Fruit fly (Drosophila melanogaster) whole organism, embryonic: ENCODE results near the gene goe.
A peak's percentile ranks its signal among the peaks of the same experiment; 100 is the strongest.

ENCODE experiments used
- ATbp ChIP-seq: fragments of 200-800 bp; sonication (Bioruptor generic); optimal IDR thresholded peaks from 2 replicates; lab custom pipeline; 2017; ENCODE audit warnings: missing biosample characterization, mild to moderate bottlenecking, missing genetic modification characterization, missing genetic modification reagents
- Antp ChIP-seq: fragments of 200-800 bp; sonication (Bioruptor generic); optimal IDR thresholded peaks from 3 replicates; lab custom pipeline; 2016; ENCODE audit warnings: missing biosample characterization, missing genetic modification characterization
- Atf3 ChIP-seq: fragments of 200-800 bp; sonication (Bioruptor generic); optimal IDR thresholded peaks from 3 replicates; lab custom pipeline; 2016; ENCODE audit warnings: missing biosample characterization, missing genetic modification characterization
- CG10431 ChIP-seq: fragments of 200-800 bp; sonication (Bioruptor generic); optimal IDR thresholded peaks from 3 replicates; lab custom pipeline; 2018; ENCODE audit warnings: missing biosample characterization, mild to moderate bottlenecking, missing genetic modification characterization
- CG10565 ChIP-seq: fragments of 200-800 bp; sonication (Bioruptor generic); optimal IDR thresholded peaks from 3 replicates; lab custom pipeline; 2016; ENCODE audit warnings: missing biosample characterization, mild to moderate bottlenecking, missing genetic modification characterization
- CG12071 ChIP-seq: fragments of 200-800 bp; sonication (Bioruptor generic); optimal IDR thresholded peaks from 3 replicates; lab custom pipeline; 2018; ENCODE audit warnings: missing biosample characterization, mild to moderate bottlenecking, missing genetic modification characterization
- CG12391 ChIP-seq: fragments of 200-800 bp; sonication (Bioruptor generic); optimal IDR thresholded peaks from 3 replicates; lab custom pipeline; 2018; ENCODE audit warnings: missing biosample characterization, mild to moderate bottlenecking, missing genetic modification characterization, moderate library complexity
- CG12942 ChIP-seq: fragments of 200-800 bp; sonication (Bioruptor generic); optimal IDR thresholded peaks from 3 replicates; lab custom pipeline; 2016; ENCODE audit warnings: missing biosample characterization, missing genetic modification characterization
- CG13424 ChIP-seq: fragments of 200-800 bp; sonication (Bioruptor generic); optimal IDR thresholded peaks from 2 replicates; lab custom pipeline; 2019; ENCODE audit warnings: missing biosample characterization, mild to moderate bottlenecking, missing genetic modification characterization, moderate library complexity
- CG14050 ChIP-seq: fragments of 200-800 bp; sonication (Bioruptor generic); IDR thresholded peaks from 3 replicates; pipeline ENCODE4 v1.3.6; 2022; ENCODE audit warnings: missing biosample characterization, missing genetic modification characterization
- CG1529 ChIP-seq: fragments of 200-800 bp; sonication (Bioruptor generic); optimal IDR thresholded peaks from 3 replicates; lab custom pipeline; 2018; ENCODE audit warnings: missing biosample characterization, missing genetic modification characterization
- CG16863 ChIP-seq: fragments of 200-800 bp; sonication (Bioruptor generic); optimal IDR thresholded peaks from 3 replicates; lab custom pipeline; 2016; ENCODE audit warnings: missing biosample characterization, missing genetic modification characterization
- CG32767 ChIP-seq: fragments of 200-800 bp; sonication (Bioruptor generic); IDR thresholded peaks from 2 replicates; pipeline ENCODE4 v1.3.6; 2022; ENCODE audit warnings: missing biosample characterization, missing genetic modification characterization
- CG3407 ChIP-seq: fragments of 200-800 bp; sonication (Bioruptor generic); optimal IDR thresholded peaks from 2 replicates; lab custom pipeline; 2018; ENCODE audit warnings: missing biosample characterization, mild to moderate bottlenecking, missing genetic modification characterization
- CG6175 ChIP-seq: fragments of 200-800 bp; sonication (Bioruptor generic); IDR thresholded peaks from 3 replicates; pipeline ENCODE4 v1.3.6; 2022; ENCODE audit warnings: missing biosample characterization, missing genetic modification characterization
- CG6272 ChIP-seq: fragments of 200-800 bp; sonication (Bioruptor generic); IDR thresholded peaks from 2 replicates; pipeline ENCODE4 v1.3.6; 2022; ENCODE audit warnings: missing biosample characterization, missing genetic modification characterization
- CG6813 ChIP-seq: fragments of 200-800 bp; sonication (Bioruptor generic); optimal IDR thresholded peaks from 2 replicates; lab custom pipeline; 2017; ENCODE audit warnings: missing biosample characterization, missing genetic modification characterization, mild to moderate bottlenecking, moderate library complexity, missing genetic modification reagents
- CG8478 ChIP-seq: fragments of >200 bp; optimal IDR thresholded peaks from 2 replicates; lab custom pipeline; 2018
- CG9797 ChIP-seq: fragments of 200-800 bp; sonication (Bioruptor generic); optimal IDR thresholded peaks from 3 replicates; lab custom pipeline; 2018; ENCODE audit warnings: missing biosample characterization, mild to moderate bottlenecking, missing genetic modification characterization
- CHES-1-like ChIP-seq: fragments of 200-800 bp; sonication (Bioruptor generic); optimal IDR thresholded peaks from 2 replicates; lab custom pipeline; 2016; ENCODE audit warnings: missing biosample characterization, missing genetic modification characterization
- HLH3B ChIP-seq: fragments of 200-800 bp; sonication (Bioruptor generic); IDR thresholded peaks from 2 replicates; pipeline ENCODE4 v1.3.6; 2022; ENCODE audit warnings: missing biosample characterization, missing genetic modification characterization
- Hmr ChIP-seq: fragments of 200-800 bp; sonication (Bioruptor generic); optimal IDR thresholded peaks from 3 replicates; lab custom pipeline; 2017; ENCODE audit warnings: mild to moderate bottlenecking, missing biosample characterization, missing genetic modification reagents, missing genetic modification characterization
- Hsf ChIP-seq: fragments of 200-800 bp; sonication (Bioruptor generic); optimal IDR thresholded peaks from 3 replicates; lab custom pipeline; 2016; ENCODE audit warnings: missing biosample characterization, missing genetic modification characterization
- Lim3 ChIP-seq: fragments of 200-800 bp; sonication (Bioruptor generic); IDR thresholded peaks from 2 replicates; pipeline ENCODE4 v1.3.6; 2022; ENCODE audit warnings: missing biosample characterization, missing genetic modification characterization
- MBD-R2 ChIP-seq: fragments of 200-800 bp; sonication (Bioruptor generic); IDR thresholded peaks from 2 replicates; pipeline ENCODE4 v1.3.6; 2022; ENCODE audit warnings: missing biosample characterization, missing genetic modification characterization
- Mes4 ChIP-seq: fragments of 200-800 bp; sonication (Bioruptor generic); optimal IDR thresholded peaks from 2 replicates; lab custom pipeline; 2016; ENCODE audit warnings: missing biosample characterization, missing genetic modification characterization
- NC2β ChIP-seq: fragments of 200-800 bp; sonication (Bioruptor generic); optimal IDR thresholded peaks from 2 replicates; lab custom pipeline; 2016; ENCODE audit warnings: missing biosample characterization, missing genetic modification characterization
- Nf-YB ChIP-seq: fragments of 200-800 bp; sonication (Bioruptor generic); optimal IDR thresholded peaks from 3 replicates; lab custom pipeline; 2019; ENCODE audit warnings: missing biosample characterization, mild to moderate bottlenecking, missing genetic modification characterization, moderate library complexity
- Sry-δ ChIP-seq: fragments of 200-800 bp; sonication (Bioruptor generic); optimal IDR thresholded peaks from 2 replicates; lab custom pipeline; 2016; ENCODE audit warnings: missing biosample characterization, missing genetic modification characterization
- az2 ChIP-seq: fragments of 200-800 bp; sonication (Bioruptor generic); optimal IDR thresholded peaks from 3 replicates; lab custom pipeline; 2016; ENCODE audit warnings: missing biosample characterization, missing genetic modification characterization
- crol ChIP-seq: fragments of 200-800 bp; sonication (Bioruptor generic); IDR thresholded peaks from 2 replicates; pipeline ENCODE4 v1.3.6; 2022; ENCODE audit warnings: missing biosample characterization, missing genetic modification characterization
- dysf ChIP-seq: fragments of 200-800 bp; sonication (Bioruptor generic); IDR thresholded peaks from 3 replicates; pipeline ENCODE4 v1.3.6; 2022; ENCODE audit warnings: missing biosample characterization, missing genetic modification characterization
- ewg ChIP-seq: fragments of 200-800 bp; sonication (Bioruptor generic); optimal IDR thresholded peaks from 3 replicates; lab custom pipeline; 2017; ENCODE audit warnings: mild to moderate bottlenecking, missing biosample characterization, missing genetic modification reagents, missing genetic modification characterization
- gcm2 ChIP-seq: fragments of 200-800 bp; sonication (Bioruptor generic); optimal IDR thresholded peaks from 2 replicates; lab custom pipeline; 2016; ENCODE audit warnings: missing biosample characterization, missing genetic modification characterization
- gsb-n ChIP-seq: fragments of 200-800 bp; sonication (Bioruptor generic); optimal IDR thresholded peaks from 3 replicates; lab custom pipeline; 2018; ENCODE audit warnings: missing biosample characterization, mild to moderate bottlenecking, missing genetic modification characterization
- ham ChIP-seq: fragments of 200-800 bp; sonication (Bioruptor generic); IDR thresholded peaks from 2 replicates; pipeline ENCODE4 v1.3.6; 2022; ENCODE audit warnings: missing biosample characterization, missing genetic modification characterization
- insv ChIP-seq, 2 experiments: fragments of 200-800 bp; sonication (Bioruptor generic); optimal IDR thresholded peaks; 3 replicates each; lab custom pipeline; 2016 to 2018; ENCODE audit warnings: missing biosample characterization in 2 of 2, missing genetic modification characterization in 2 of 2
- jumu ChIP-seq: fragments of 200-800 bp; sonication (Bioruptor generic); optimal IDR thresholded peaks from 3 replicates; lab custom pipeline; 2016; ENCODE audit warnings: missing biosample characterization, missing genetic modification characterization
- lilli ChIP-seq: fragments of 200-800 bp; sonication (Bioruptor generic); optimal IDR thresholded peaks from 3 replicates; lab custom pipeline; 2016; ENCODE audit warnings: missing biosample characterization, missing genetic modification characterization
- pho ChIP-seq: fragments of 200-800 bp; sonication (Bioruptor generic); optimal IDR thresholded peaks from 2 replicates; lab custom pipeline; 2016; ENCODE audit warnings: missing biosample characterization, missing genetic modification characterization
- pzg ChIP-seq: fragments of 200-800 bp; sonication (Bioruptor generic); optimal IDR thresholded peaks from 3 replicates; lab custom pipeline; 2018; ENCODE audit warnings: missing biosample characterization, mild to moderate bottlenecking, missing genetic modification characterization, moderate library complexity
- rib ChIP-seq: fragments of 200-800 bp; sonication (Bioruptor generic); IDR thresholded peaks from 2 replicates; pipeline ENCODE4 v1.3.6; 2022; ENCODE audit warnings: missing biosample characterization, missing genetic modification characterization
- salm ChIP-seq: fragments of 200-800 bp; sonication (Bioruptor generic); optimal IDR thresholded peaks from 2 replicates; lab custom pipeline; 2018; ENCODE audit warnings: missing biosample characterization, mild to moderate bottlenecking, missing genetic modification characterization
- shn ChIP-seq: fragments of 200-800 bp; sonication (Bioruptor generic); optimal IDR thresholded peaks from 3 replicates; lab custom pipeline; 2016; ENCODE audit warnings: missing biosample characterization, missing genetic modification characterization
- sim ChIP-seq: fragments of 200-800 bp; sonication (Bioruptor generic); IDR thresholded peaks from 2 replicates; pipeline ENCODE4 v1.3.6; 2022; ENCODE audit warnings: missing biosample characterization, missing genetic modification characterization
- sisA ChIP-seq: fragments of 200-800 bp; sonication (Bioruptor generic); IDR thresholded peaks from 2 replicates; pipeline ENCODE4 v1.3.6; 2022; ENCODE audit warnings: missing biosample characterization, missing genetic modification characterization
- slou ChIP-seq: fragments of 200-800 bp; sonication (Bioruptor generic); optimal IDR thresholded peaks from 3 replicates; lab custom pipeline; 2016; ENCODE audit warnings: missing biosample characterization, missing genetic modification characterization
- slp2 ChIP-seq: fragments of 200-800 bp; sonication (Bioruptor generic); optimal IDR thresholded peaks from 2 replicates; lab custom pipeline; 2016; ENCODE audit warnings: missing biosample characterization, missing genetic modification characterization
- so ChIP-seq: fragments of 200-800 bp; sonication (Bioruptor generic); IDR thresholded peaks from 3 replicates; pipeline ENCODE4 v1.3.6; 2022; ENCODE audit warnings: missing biosample characterization, missing genetic modification characterization
- tup ChIP-seq: fragments of 200-800 bp; sonication (Bioruptor generic); optimal IDR thresholded peaks from 2 replicates; lab custom pipeline; 2016; ENCODE audit warnings: missing biosample characterization, mild to moderate bottlenecking, missing genetic modification characterization, moderate library complexity
- unpg ChIP-seq: fragments of 200-800 bp; sonication (Bioruptor generic); optimal IDR thresholded peaks from 3 replicates; lab custom pipeline; 2018; ENCODE audit warnings: missing biosample characterization, mild to moderate bottlenecking, missing genetic modification characterization, moderate library complexity
- vvl ChIP-seq: fragments of 200-800 bp; sonication (Bioruptor generic); IDR thresholded peaks from 2 replicates; pipeline ENCODE4 v1.3.6; 2022; ENCODE audit warnings: missing biosample characterization, missing genetic modification characterization
- yki ChIP-seq: fragments of >200 bp; optimal IDR thresholded peaks from 3 replicates; lab custom pipeline; 2018
- zen2 ChIP-seq: fragments of 200-800 bp; sonication (Bioruptor generic); IDR thresholded peaks from 3 replicates; pipeline ENCODE4 v1.3.6; 2022; ENCODE audit warnings: missing biosample characterization, missing genetic modification characterization; ENCODE audit not compliant: partially characterized antibody

The goe gene

dm6 chrX:16781055-16781454, 29.3 kb upstream of the goe start:
- no peak for TF ChIP-seq HLH3B (GFP tag; lab: Robert Waterston, UW)
- TF ChIP-seq CG9797 = no peak
- TF ChIP-seq gcm2 (GFP tag; lab: Kevin White, UChicago) = no peak
- no peak for TF ChIP-seq CG8478 (lab: Kevin White, UChicago)
- no peak for TF ChIP-seq crol (GFP tag; lab: Robert Waterston, UW)
- no peak for TF ChIP-seq Lim3 (GFP tag; lab: Robert Waterston, UW)
- no peak for TF ChIP-seq Sry-δ (GFP tag; lab: Kevin White, UChicago)
- TF ChIP-seq unpg = peak; percentile 53
- TF ChIP-seq CG32767 (GFP tag; lab: Robert Waterston, UW) = no peak
- TF ChIP-seq CG14050 = no peak
- TF ChIP-seq yki (lab: Kevin White, UChicago) = no peak
- TF ChIP-seq CG12391 (tag; lab: Kevin White, UChicago) = no peak
- TF ChIP-seq Mes4 (GFP tag; lab: Kevin White, UChicago) = no peak
- peak; percentile 38 for TF ChIP-seq lilli
- no peak for TF ChIP-seq pho (GFP tag; lab: Kevin White, UChicago)
- TF ChIP-seq Antp (GFP tag; lab: Kevin White, UChicago) = peak; percentile 30
- TF ChIP-seq NC2β (GFP tag; lab: Kevin White, UChicago) = no peak
- peak; percentile 21; the same call in 1 of the 2 replicates for TF ChIP-seq sisA (GFP tag; lab: Robert Waterston, UW)
- no peak for TF ChIP-seq Atf3 (GFP tag; lab: Kevin White, UChicago)
- peak; percentile 61; the same call in 2 of the 3 replicates for TF ChIP-seq dysf (GFP tag; lab: Robert Waterston, UW)
- no peak for TF ChIP-seq Nf-YB (GFP tag; lab: Kevin White, UChicago)
- TF ChIP-seq CG12071 = peak; percentile 13
- TF ChIP-seq insv (GFP tag; optimal IDR thresholded peaks at IDR 0.05; lab: Kevin White, UChicago) = no peak
- TF ChIP-seq CG6813 (GFP tag; lab: Kevin White, UChicago) = no peak
- no peak for TF ChIP-seq zen2 (GFP tag; lab: Robert Waterston, UW)
- TF ChIP-seq tup = no peak
- TF ChIP-seq CG16863 = peak; percentile 43
- TF ChIP-seq CG10565 (GFP tag; lab: Kevin White, UChicago) = no peak
- TF ChIP-seq rib (GFP tag; lab: Robert Waterston, UW) = no peak
- TF ChIP-seq CG6175 (GFP tag; lab: Robert Waterston, UW) = no peak
- no peak for TF ChIP-seq ATbp (GFP tag; lab: Kevin White, UChicago)
- peak; percentile 45 for TF ChIP-seq CHES-1-like (GFP tag; lab: Kevin White, UChicago)
- no peak for TF ChIP-seq ewg
- TF ChIP-seq jumu (GFP tag; lab: Kevin White, UChicago) = no peak
- no peak for TF ChIP-seq sim (GFP tag; lab: Robert Waterston, UW)
- TF ChIP-seq Hsf (GFP tag; lab: Kevin White, UChicago) = peak; percentile 0
- TF ChIP-seq slp2 = no peak
- TF ChIP-seq gsb-n (tag; lab: Kevin White, UChicago) = no peak
- TF ChIP-seq CG1529 (GFP tag; lab: Kevin White, UChicago) = no peak
- no peak for TF ChIP-seq vvl (GFP tag; lab: Robert Waterston, UW)
- no peak for TF ChIP-seq slou (GFP tag; lab: Kevin White, UChicago)
- TF ChIP-seq az2 (GFP tag; lab: Kevin White, UChicago) = no peak
- no peak for TF ChIP-seq so
- no peak for TF ChIP-seq CG6272 (GFP tag; lab: Robert Waterston, UW)
- TF ChIP-seq shn (GFP tag; lab: Kevin White, UChicago) = peak; percentile 4
- TF ChIP-seq CG10431 (GFP tag; lab: Kevin White, UChicago) = no peak
- no peak for TF ChIP-seq pzg (GFP tag; lab: Kevin White, UChicago)
- TF ChIP-seq CG3407 (GFP tag; lab: Kevin White, UChicago) = no peak
- no peak for TF ChIP-seq MBD-R2 (GFP tag; lab: Robert Waterston, UW)
- no peak for TF ChIP-seq CG13424 (tag; lab: Kevin White, UChicago)
- no peak for TF ChIP-seq salm
- peak; percentile 15 for TF ChIP-seq Hmr (GFP tag; lab: Kevin White, UChicago)
- no peak for TF ChIP-seq ham (GFP tag; lab: Robert Waterston, UW)
- TF ChIP-seq CG12942 (GFP tag; lab: Kevin White, UChicago) = no peak
